Worm (Caenorhabditis elegans) whole organism, early embryonic: ENCODE data around the gene srx-122.

Experiments
- B0310.2 ChIP-seq: sonication (generic microtip); optimal IDR thresholded peaks from 2 replicates; lab custom pipeline; 2016; ENCODE audit warnings: mild to moderate bottlenecking, missing genetic modification characterization, missing compliant biosample characterization
- F13C5.2 ChIP-seq: sonication (generic microtip); optimal IDR thresholded peaks from 2 replicates; lab custom pipeline; 2017; ENCODE audit warnings: mild to moderate bottlenecking, missing genetic modification characterization, inconsistent platforms, missing compliant biosample characterization
- aly-1 ChIP-seq: sonication (generic microtip); optimal IDR thresholded peaks from 2 replicates; lab custom pipeline; 2016; ENCODE audit warnings: missing genetic modification characterization, missing compliant biosample characterization
- ama-1 ChIP-seq: fragments of 150-350 bp; optimal IDR thresholded peaks from 2 replicates; lab custom pipeline; 2014
- ceh-13 ChIP-seq: fragments of 200-800 bp; sonication (Bioruptor generic); optimal IDR thresholded peaks from 2 replicates; lab custom pipeline; 2018; ENCODE audit warnings: mild to moderate bottlenecking, missing genetic modification characterization, missing compliant biosample characterization
- ceh-36 ChIP-seq: sonication (generic microtip); optimal IDR thresholded peaks from 2 replicates; lab custom pipeline; 2016; ENCODE audit warnings: missing genetic modification characterization, inconsistent platforms, missing compliant biosample characterization
- ets-7 ChIP-seq: sonication (generic microtip); optimal IDR thresholded peaks from 2 replicates; lab custom pipeline; 2016; ENCODE audit warnings: missing genotype, missing genetic modification characterization, missing compliant biosample characterization
- flt-1 ChIP-seq: fragments of 200-800 bp; sonication (Bioruptor generic); IDR thresholded peaks from 2 replicates; pipeline ENCODE4 v1.3.6; 2022; ENCODE audit warnings: missing genetic modification characterization, missing compliant biosample characterization
- hmbx-1 ChIP-seq: sonication (generic microtip); optimal IDR thresholded peaks from 2 replicates; lab custom pipeline; 2016; ENCODE audit warnings: mild to moderate bottlenecking, missing genetic modification characterization, missing compliant biosample characterization
- hmg-4 ChIP-seq: fragments of 200-800 bp; sonication (Bioruptor generic); optimal IDR thresholded peaks from 2 replicates; lab custom pipeline; 2018; ENCODE audit warnings: mild to moderate bottlenecking, missing genetic modification characterization, missing compliant biosample characterization
- hnd-1 ChIP-seq: sonication (generic microtip); optimal IDR thresholded peaks from 2 replicates; lab custom pipeline; 2016; ENCODE audit warnings: missing genetic modification characterization, missing compliant biosample characterization
- pes-1 ChIP-seq: fragments of 200-800 bp; sonication (Bioruptor generic); IDR thresholded peaks from 2 replicates; pipeline ENCODE4 v1.3.6; 2022; ENCODE audit warnings: missing genetic modification reagents, missing genetic modification characterization, missing compliant biosample characterization
- scrt-1 ChIP-seq: fragments of 200-800 bp; sonication (Bioruptor generic); IDR thresholded peaks from 2 replicates; pipeline ENCODE4 v1.3.6; 2022; ENCODE audit warnings: missing genetic modification characterization, missing compliant biosample characterization
- sea-1 ChIP-seq: fragments of 200-800 bp; sonication (Bioruptor generic); conservative IDR thresholded peaks from 2 replicates; pipeline ENCODE4 v1.3.6; 2022; ENCODE audit warnings: missing genetic modification characterization, missing compliant biosample characterization
- tbx-11 ChIP-seq: fragments of 200-800 bp; sonication (Bioruptor generic); IDR thresholded peaks from 2 replicates; pipeline ENCODE4 v1.3.6; 2022; ENCODE audit warnings: missing genetic modification characterization, missing compliant biosample characterization
- tbx-37 ChIP-seq: fragments of 200-800 bp; sonication (Bioruptor generic); conservative IDR thresholded peaks from 2 replicates; pipeline ENCODE4 v1.3.6; 2022; ENCODE audit warnings: missing genetic modification reagents, missing genetic modification characterization, missing compliant biosample characterization
- tra-4 ChIP-seq: sonication (generic microtip); optimal IDR thresholded peaks from 2 replicates; lab custom pipeline; 2017; ENCODE audit warnings: missing genetic modification characterization, missing compliant biosample characterization

srx-122 gene

DNA sequence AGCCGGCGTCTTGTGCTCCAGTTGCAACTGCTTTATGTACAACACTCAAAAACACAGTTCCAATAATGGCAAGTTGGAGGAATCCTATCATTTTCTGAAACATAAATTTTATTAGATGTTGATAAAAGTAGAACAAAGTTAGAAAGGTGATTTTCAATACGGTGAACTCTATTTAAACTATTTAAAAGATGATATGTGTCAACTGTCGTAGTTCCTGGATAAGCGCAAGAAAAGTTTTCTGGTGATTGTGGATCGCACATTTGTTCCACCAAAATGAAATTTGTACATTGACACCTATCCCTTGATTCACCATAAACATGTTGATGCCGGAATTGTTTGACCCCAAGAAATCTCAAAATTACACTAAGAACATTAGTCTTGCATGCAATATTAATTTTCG lies 34.4 kb upstream of the srx-122 start, which contains the start of gene C17B7.9:
Gene C17B7.9, minus strand, starts transcription at position 101 of the 400 bp plus-strand sequence.
- TF ChIP-seq ceh-36 (no peak), B0310.2 (tag; lab: Kevin White, UChicago) (no peak), hmbx-1 (no peak), ama-1 (no peak), aly-1 (tag; lab: Kevin White, UChicago) (no peak), tra-4 (no peak), pes-1 (GFP tag; lab: Robert Waterston, UW) (no peak), flt-1 (GFP tag; lab: Robert Waterston, UW) (no peak), tbx-37 (no peak), hmg-4 (GFP tag; lab: Kevin White, UChicago) (no peak)

ce11 chrV:3324178-3324577 lies 26.5 kb upstream of the srx-122 start, which contains the start of gene C17B7.8:
Gene C17B7.8, minus strand, starts transcription at chrV:3324278.
- TF ChIP-seq ceh-13 (no peak), F13C5.2 (tag; lab: Kevin White, UChicago) (no peak), sea-1 (no peak), tbx-37 (no peak), tbx-11 (no peak), hmbx-1 (no peak), scrt-1 (GFP tag; lab: Robert Waterston, UW) (no peak), ceh-36 (no peak), B0310.2 (tag; lab: Kevin White, UChicago) (no peak), flt-1 (GFP tag; lab: Robert Waterston, UW) (no peak), hnd-1 (no peak), tra-4 (no peak), ets-7 (no peak), aly-1 (tag; lab: Kevin White, UChicago) (no peak), pes-1 (GFP tag; lab: Robert Waterston, UW) (no peak), ama-1 (no peak), hmg-4 (GFP tag; lab: Kevin White, UChicago) (no peak)

DNA sequence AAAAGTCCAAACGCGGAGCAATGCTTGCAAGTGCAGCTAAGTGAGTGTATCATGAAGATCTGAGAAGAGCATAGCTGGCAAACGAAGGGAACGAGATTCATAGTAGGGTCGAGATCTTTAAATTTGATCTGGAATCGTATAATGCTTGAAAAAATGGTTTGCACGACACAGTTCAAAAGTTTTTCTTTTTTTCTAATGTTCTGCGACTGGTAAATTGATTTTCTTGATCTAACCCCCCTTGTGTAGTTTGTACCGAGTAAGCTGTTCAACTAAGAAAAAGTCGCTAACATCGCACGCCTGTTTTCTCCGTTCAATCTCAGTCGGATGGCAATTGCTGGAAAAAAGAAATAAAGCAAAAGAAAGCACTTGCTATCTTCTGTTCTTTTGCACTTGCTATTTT lies 22.8 kb upstream of the srx-122 start, which contains the start of gene C17B7.14:
Gene C17B7.14, minus strand, starts transcription at position 101 of the 400 bp plus-strand sequence.
- TF ChIP-seq hnd-1 (no peak), F13C5.2 (tag; lab: Kevin White, UChicago) (no peak), scrt-1 (GFP tag; lab: Robert Waterston, UW) (no peak), flt-1 (GFP tag; lab: Robert Waterston, UW) (no peak), tbx-11 (no peak), ceh-13 (no peak), hmg-4 (GFP tag; lab: Kevin White, UChicago) (no peak), ets-7 (no peak), ama-1 (no peak), ceh-36 (no peak)

- no peak for TF ChIP-seq pes-1 (GFP tag; lab: Robert Waterston, UW)
These were observed 22.3 kb upstream of the srx-122 start, which contains the start of gene F35F10.14 for ce11 chrV:3320005-3320404. Gene F35F10.14, minus strand, starts transcription at chrV:3320105.

ce11 chrV:3318975-3319374 lies 21.3 kb upstream of the srx-122 start, which contains the start of gene F35F10.13:
Gene F35F10.13, minus strand, starts transcription at chrV:3319075.
- TF ChIP-seq sea-1 = no peak
- TF ChIP-seq B0310.2 (tag; lab: Kevin White, UChicago) = no peak

- TF ChIP-seq B0310.2 (tag; lab: Kevin White, UChicago) (no peak), tbx-11 (no peak), sea-1 (no peak), tra-4 (no peak), ets-7 (no peak), ceh-36 (no peak), hmbx-1 (no peak), pes-1 (GFP tag; lab: Robert Waterston, UW) (no peak), flt-1 (GFP tag; lab: Robert Waterston, UW) (no peak), scrt-1 (GFP tag; lab: Robert Waterston, UW) (no peak), ceh-13 (no peak), aly-1 (tag; lab: Kevin White, UChicago) (no peak), ama-1 (no peak)
These were observed 18.4 kb upstream of the srx-122 start, which contains the start of gene F35F10.1 for ce11 chrV:3316108-3316507. Gene F35F10.1, plus strand, starts transcription at chrV:3316307.

DNA sequence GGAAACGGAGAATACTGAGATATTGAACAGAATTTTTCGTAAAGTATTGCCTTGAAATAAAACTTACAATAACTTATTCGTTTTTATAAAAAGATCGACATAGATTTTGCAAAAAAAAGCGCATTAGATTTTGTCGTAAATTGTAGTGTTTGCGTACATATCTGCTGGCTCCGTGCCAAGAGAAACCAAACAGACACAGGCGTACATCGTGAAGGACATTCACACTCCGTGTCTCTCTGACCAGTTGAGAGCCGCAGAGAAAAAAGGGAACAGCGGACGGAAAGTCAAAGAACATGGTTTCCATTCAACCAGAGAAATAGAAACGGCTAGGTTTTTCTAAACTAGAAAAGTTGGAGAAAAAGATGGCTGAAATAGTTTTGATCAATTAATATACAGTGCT lies 17.6 kb upstream of the srx-122 start, which contains the start of gene arrd-19:
Gene arrd-19, minus strand, starts transcription at position 209 of the 400 bp plus-strand sequence.
- no peak for TF ChIP-seq scrt-1 (GFP tag; lab: Robert Waterston, UW)
- TF ChIP-seq hmg-4 (GFP tag; lab: Kevin White, UChicago) = no peak
- no peak for TF ChIP-seq tbx-11
- no peak for TF ChIP-seq ama-1
- no peak for TF ChIP-seq tbx-37
- no peak for TF ChIP-seq hmbx-1
- no peak for TF ChIP-seq pes-1 (GFP tag; lab: Robert Waterston, UW)
- no peak for TF ChIP-seq sea-1
- TF ChIP-seq flt-1 (GFP tag; lab: Robert Waterston, UW) = no peak
- TF ChIP-seq hnd-1 = no peak

- no peak for TF ChIP-seq F13C5.2 (tag; lab: Kevin White, UChicago)
- TF ChIP-seq hmg-4 (GFP tag; lab: Kevin White, UChicago) = no peak
- TF ChIP-seq B0310.2 (tag; lab: Kevin White, UChicago) = no peak
- no peak for TF ChIP-seq sea-1
- TF ChIP-seq flt-1 (GFP tag; lab: Robert Waterston, UW) = no peak
- no peak for TF ChIP-seq hmbx-1
- TF ChIP-seq ceh-13 = no peak
- TF ChIP-seq aly-1 (tag; lab: Kevin White, UChicago) = no peak
- TF ChIP-seq ets-7 = no peak
- TF ChIP-seq hnd-1 = no peak
- TF ChIP-seq ceh-36 = no peak
- TF ChIP-seq tbx-37 = no peak
- TF ChIP-seq scrt-1 (GFP tag; lab: Robert Waterston, UW) = no peak
- TF ChIP-seq tra-4 = no peak
- no peak for TF ChIP-seq pes-1 (GFP tag; lab: Robert Waterston, UW)
- no peak for TF ChIP-seq ama-1
- no peak for TF ChIP-seq tbx-11
These were observed 14.5 kb upstream of the srx-122 start, which contains the start of gene arrd-18 for ce11 chrV:3312067-3312666. Gene arrd-18, minus strand, starts transcription at chrV:3312117.
